Worm (Caenorhabditis elegans) whole organism, L1 larva: ENCODE data around the gene R03G8.1.

Experiments
- C16A3.4 ChIP-seq: fragments of 150-350 bp; optimal IDR thresholded peaks from 2 replicates; lab custom pipeline; 2014; ENCODE audit warnings: missing biosample characterization, missing genetic modification characterization
- Y116A8C.19 ChIP-seq: sonication (generic microtip); optimal IDR thresholded peaks from 2 replicates; lab custom pipeline; 2016; ENCODE audit warnings: missing compliant biosample characterization, missing genetic modification characterization, borderline replicate concordance
- aly-2 ChIP-seq: fragments of 150-350 bp; optimal IDR thresholded peaks from 2 replicates; lab custom pipeline; 2014; ENCODE audit warnings: missing biosample characterization, missing genetic modification characterization
- ama-1 ChIP-seq: fragments of 150-350 bp; optimal IDR thresholded peaks from 2 replicates; lab custom pipeline; 2014
- ceh-88 ChIP-seq: fragments of 200-800 bp; sonication (Bioruptor generic); IDR thresholded peaks from 2 replicates; pipeline ENCODE4 v1.3.6; 2022; ENCODE audit warnings: missing genetic modification characterization, missing compliant biosample characterization
- dpl-1 ChIP-seq, 3 experiments: fragments of 150-350 bp in 2 of 3; sonication (generic microtip) in 1 of 3; optimal IDR thresholded peaks; 2 replicates each; lab custom pipeline; 2014 to 2017; ENCODE audit warnings: missing biosample characterization in 3 of 3, missing genetic modification characterization in 3 of 3, missing genetic modification reagents in 3 of 3
- dsc-1 ChIP-seq: sonication (generic microtip); optimal IDR thresholded peaks from 2 replicates; lab custom pipeline; 2016; ENCODE audit warnings: mild to moderate bottlenecking, missing genetic modification characterization, missing compliant biosample characterization
- elt-2 ChIP-seq: sonication (generic microtip); optimal IDR thresholded peaks from 2 replicates; lab custom pipeline; 2016; ENCODE audit warnings: missing genetic modification characterization, mild to moderate bottlenecking, inconsistent platforms, missing compliant biosample characterization, missing genetic modification reagents
- hlh-17 ChIP-seq: fragments of 200-800 bp; sonication (Bioruptor generic); optimal IDR thresholded peaks from 2 replicates; lab custom pipeline; 2018; ENCODE audit warnings: missing genetic modification characterization, mild to moderate bottlenecking, missing compliant biosample characterization, moderate library complexity, borderline replicate concordance
- hpl-2 ChIP-seq: fragments of 150-350 bp; optimal IDR thresholded peaks from 2 replicates; lab custom pipeline; 2014; ENCODE audit warnings: missing biosample characterization, missing genetic modification reagents, missing genetic modification characterization
- lin-14 ChIP-seq: fragments of 200-800 bp; sonication (Bioruptor generic); optimal IDR thresholded peaks from 2 replicates; lab custom pipeline; 2018; ENCODE audit warnings: mild to moderate bottlenecking, missing genetic modification characterization, moderate library complexity, missing compliant biosample characterization
- lin-35 ChIP-seq, 2 experiments: fragments of 150-350 bp; optimal IDR thresholded peaks; 2 replicates each; lab custom pipeline; 2014; ENCODE audit warnings: missing biosample characterization in 2 of 2, missing genetic modification characterization in 2 of 2, missing genetic modification reagents in 2 of 2
- lir-3 ChIP-seq: sonication (generic microtip); optimal IDR thresholded peaks from 2 replicates; lab custom pipeline; 2016; ENCODE audit warnings: mild to moderate bottlenecking, missing genetic modification characterization, moderate library complexity, missing compliant biosample characterization; ENCODE audit not compliant: poor library complexity
- nhr-28 ChIP-seq: fragments of 150-350 bp; optimal IDR thresholded peaks from 2 replicates; lab custom pipeline; 2014; ENCODE audit warnings: missing biosample characterization, missing genetic modification characterization
- nhr-47 ChIP-seq: sonication (generic microtip); optimal IDR thresholded peaks from 2 replicates; lab custom pipeline; 2016; ENCODE audit warnings: mild to moderate bottlenecking, missing genetic modification characterization, moderate library complexity, missing compliant biosample characterization
- nhr-71 ChIP-seq: sonication (generic microtip); optimal IDR thresholded peaks from 2 replicates; lab custom pipeline; 2016; ENCODE audit warnings: mild to moderate bottlenecking, missing genetic modification characterization, moderate library complexity, missing compliant biosample characterization
- nhr-77 ChIP-seq: fragments of 150-350 bp; optimal IDR thresholded peaks from 2 replicates; lab custom pipeline; 2014; ENCODE audit warnings: missing biosample characterization, missing genetic modification characterization
- pqm-1 ChIP-seq: sonication (generic microtip); optimal IDR thresholded peaks from 3 replicates; lab custom pipeline; 2017; ENCODE audit warnings: missing biosample characterization, missing genetic modification characterization
- skn-1 ChIP-seq: fragments of 150-350 bp; optimal IDR thresholded peaks from 2 replicates; lab custom pipeline; 2014; ENCODE audit warnings: missing biosample characterization, missing genetic modification characterization
- sup-37 ChIP-seq: fragments of 200-800 bp; sonication (Bioruptor generic); optimal IDR thresholded peaks from 2 replicates; lab custom pipeline; 2018; ENCODE audit warnings: mild to moderate bottlenecking, missing genetic modification characterization, missing compliant biosample characterization
- tbx-2 ChIP-seq: sonication (generic microtip); optimal IDR thresholded peaks from 2 replicates; lab custom pipeline; 2016; ENCODE audit warnings: missing genetic modification characterization, missing compliant biosample characterization

The R03G8.1 gene

DNA sequence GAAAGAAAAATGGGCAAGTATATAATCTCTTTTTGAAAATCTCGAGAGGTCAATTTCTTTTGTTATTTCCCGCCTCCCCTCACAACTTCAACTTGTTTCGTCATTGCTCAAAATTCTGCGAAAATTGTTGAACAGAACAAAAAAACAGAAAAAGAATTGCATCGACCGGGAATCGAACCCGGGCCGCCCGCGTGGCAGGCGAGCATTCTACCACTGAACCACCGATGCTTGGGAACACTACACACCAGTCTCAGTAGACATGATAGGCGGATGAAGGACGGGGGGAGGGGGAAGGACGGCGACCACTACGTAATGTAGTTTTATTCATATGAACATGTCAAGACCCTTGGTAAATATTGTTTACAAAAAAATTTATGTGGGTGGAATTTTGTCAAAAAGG lies 36.7 kb downstream of the R03G8.1 start (continued):
- peak; percentile 32 to 71 for TF ChIP-seq lin-35 (GFP tag; optimal IDR thresholded peaks at IDR 0.05; lab: Kevin White, UChicago)
- peak; percentile 60 for TF ChIP-seq ceh-88
- no peak for TF ChIP-seq Y116A8C.19 (tag; lab: Kevin White, UChicago)
- TF ChIP-seq nhr-47 (tag; lab: Kevin White, UChicago), result peak; percentile 86
- peak in 1 of 3 experiments; percentile 28 for TF ChIP-seq dpl-1 (GFP tag; optimal IDR thresholded peaks at IDR 0.05; lab: Kevin White, UChicago)
- peak; percentile 58 for TF ChIP-seq C16A3.4 (tag; lab: Kevin White, UChicago)
- TF ChIP-seq tbx-2, result peak; percentile 64
- TF ChIP-seq lir-3 (tag; lab: Kevin White, UChicago), result peak; percentile 30
- TF ChIP-seq sup-37, result peak; percentile 25

DNA sequence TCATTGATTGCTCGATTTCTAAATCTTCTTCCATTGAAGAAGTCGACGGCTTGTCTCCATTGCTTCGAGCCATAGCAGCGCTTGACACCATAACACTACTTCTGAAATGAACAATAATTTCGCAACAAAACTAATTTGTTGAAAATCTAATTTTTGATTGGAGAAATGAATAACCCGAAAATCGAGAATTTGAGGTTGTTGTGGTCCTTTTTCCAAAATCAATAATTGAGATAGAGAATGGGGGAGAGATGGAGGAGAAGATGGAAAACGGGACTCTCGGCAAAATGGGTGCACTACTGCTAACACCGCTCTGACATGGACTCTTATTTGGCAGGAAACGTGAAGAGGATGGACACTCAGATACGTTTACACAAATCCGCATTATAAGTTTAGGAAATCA lies 37.8 kb downstream of the R03G8.1 start, which contains the start of gene snx-17:
snx-17 (minus strand) TSS at position 101 of the 400 bp plus-strand sequence.
- no peak for TF ChIP-seq nhr-28
- no peak for TF ChIP-seq hpl-2
- no peak for TF ChIP-seq skn-1 (tag; lab: Kevin White, UChicago)
- TF ChIP-seq nhr-71, result no peak
- TF ChIP-seq dsc-1 (tag; lab: Kevin White, UChicago), result no peak
- no peak for TF ChIP-seq aly-2 (tag; lab: Kevin White, UChicago)
- TF ChIP-seq Y116A8C.19 (tag; lab: Kevin White, UChicago), result no peak
- TF ChIP-seq pqm-1 (tag; lab: Kevin White, UChicago), result no peak
- TF ChIP-seq, all 84 proteins: peak for 0

DNA sequence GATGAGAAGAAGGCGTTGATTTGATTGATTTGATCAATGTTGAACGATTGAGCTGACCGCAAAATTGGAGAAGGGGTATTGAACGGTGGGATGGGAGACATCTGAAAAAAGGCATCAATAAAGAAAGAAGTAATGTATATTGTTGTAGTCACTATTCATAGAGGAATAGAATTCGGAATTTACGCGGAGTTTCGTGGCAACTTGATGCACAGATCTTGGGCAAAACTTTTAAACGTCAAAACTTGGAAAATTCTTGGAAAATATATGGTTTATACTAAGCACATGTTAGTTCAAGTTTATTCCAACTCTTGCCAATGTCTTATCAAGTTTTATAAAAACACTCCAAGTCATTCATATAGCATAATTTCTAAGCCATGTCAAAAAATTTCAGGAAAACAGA lies 42.0 kb downstream of the R03G8.1 start, which contains the start of gene F17H10.4:
F17H10.4 (minus strand) TSS at position 101 of the 400 bp plus-strand sequence.
- TF ChIP-seq lin-14 (GFP tag; lab: Kevin White, UChicago), result no peak
- TF ChIP-seq ama-1 (lab: Kevin White, UChicago), result no peak

DNA sequence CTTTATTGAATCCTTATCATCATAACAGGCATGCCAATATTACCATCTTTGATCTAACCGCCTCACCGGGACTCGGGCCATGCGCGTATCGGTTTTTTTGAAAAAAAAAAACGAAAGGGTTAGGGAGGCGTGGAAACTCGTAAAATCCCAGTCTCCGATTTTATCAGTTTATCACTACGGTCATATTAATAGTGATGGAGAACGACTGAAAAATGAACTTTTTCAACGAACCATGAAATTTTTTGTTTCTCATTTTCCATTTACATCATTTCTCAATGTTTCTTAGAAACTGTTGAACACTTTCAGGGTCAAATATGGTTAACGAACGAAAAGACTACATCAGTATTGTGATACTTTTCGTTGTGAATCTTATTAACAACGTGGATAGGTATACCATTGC lies 45.6 kb downstream of the R03G8.1 start, which contains the start of gene spin-3:
spin-3 (plus strand) TSS at position 301 of the 400 bp plus-strand sequence.
- TF ChIP-seq lir-3 (tag; lab: Kevin White, UChicago) (no peak), hlh-17 (GFP tag; lab: Kevin White, UChicago) (no peak)

DNA sequence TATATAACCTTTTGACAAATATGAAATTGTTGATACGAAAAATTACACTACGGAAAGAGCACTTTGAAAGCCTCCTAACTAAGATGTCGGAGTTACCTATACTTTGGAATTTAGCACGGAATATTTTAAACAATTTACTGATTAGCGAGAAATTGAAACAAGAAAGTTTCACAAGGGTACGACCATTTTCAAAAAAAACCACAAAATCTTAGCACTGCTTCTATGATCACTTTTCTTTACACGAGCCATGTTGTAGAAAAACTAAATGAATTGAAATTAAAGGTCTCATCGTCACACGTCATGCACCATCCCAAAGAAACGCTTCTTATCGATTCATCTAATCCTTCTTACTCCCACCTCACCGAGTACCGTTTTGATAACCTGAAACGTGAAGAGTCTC lies 50.4 kb downstream of the R03G8.1 start, which contains the start of gene F09A5.2:
F09A5.2 (plus strand) TSS at position 301 of the 400 bp plus-strand sequence.
- TF ChIP-seq nhr-77 (tag; lab: Kevin White, UChicago) (no peak), skn-1 (tag; lab: Kevin White, UChicago) (no peak), elt-2 (tag; lab: Kevin White, UChicago) (peak; percentile 27)
